Worm (Caenorhabditis elegans) whole organism, L2 larva: ENCODE data around the gene srx-33.

Experiments used
- F13H6.1 ChIP-seq: sonication (generic microtip); optimal IDR thresholded peaks from 2 replicates; lab custom pipeline; 2016; ENCODE audit warnings: missing genetic modification characterization, missing compliant biosample characterization
- R02D3.7 ChIP-seq: fragments of 150-350 bp; optimal IDR thresholded peaks from 2 replicates; lab custom pipeline; 2014; ENCODE audit warnings: missing biosample characterization, missing genetic modification characterization
- Y55F3AM.14 ChIP-seq: fragments of 200-800 bp; sonication (Bioruptor generic); optimal IDR thresholded peaks from 2 replicates; lab custom pipeline; 2018; ENCODE audit warnings: mild to moderate bottlenecking, missing genetic modification characterization, missing compliant biosample characterization
- ZK546.5 ChIP-seq: sonication (generic microtip); optimal IDR thresholded peaks from 2 replicates; lab custom pipeline; 2017; ENCODE audit warnings: missing biosample characterization, missing genetic modification characterization
- alr-1 ChIP-seq: fragments of 150-350 bp; optimal IDR thresholded peaks from 2 replicates; lab custom pipeline; 2014; ENCODE audit warnings: missing biosample characterization, missing genetic modification characterization
- aly-2 ChIP-seq: fragments of 150-350 bp; optimal IDR thresholded peaks from 2 replicates; lab custom pipeline; 2014; ENCODE audit warnings: missing biosample characterization, missing genetic modification characterization
- ama-1 ChIP-seq: fragments of 150-350 bp; optimal IDR thresholded peaks from 2 replicates; lab custom pipeline; 2018; ENCODE audit warnings: inconsistent platforms
- blmp-1 ChIP-seq: sonication (generic microtip); optimal IDR thresholded peaks from 2 replicates; lab custom pipeline; 2017; ENCODE audit warnings: missing genetic modification characterization, mild to moderate bottlenecking, missing compliant biosample characterization, antibody characterized with exemption, moderate library complexity; ENCODE audit not compliant: insufficient read depth
- ceh-82 ChIP-seq: fragments of 150-350 bp; optimal IDR thresholded peaks from 2 replicates; lab custom pipeline; 2014; ENCODE audit warnings: missing biosample characterization, missing genetic modification characterization
- crh-2 ChIP-seq: sonication (generic microtip); optimal IDR thresholded peaks from 2 replicates; lab custom pipeline; 2017; ENCODE audit warnings: missing biosample characterization, missing genetic modification characterization
- dmd-4 ChIP-seq: sonication (generic microtip); optimal IDR thresholded peaks from 2 replicates; lab custom pipeline; 2017; ENCODE audit warnings: missing biosample characterization, missing genetic modification characterization
- egl-27 ChIP-seq: sonication (generic microtip); optimal IDR thresholded peaks from 3 replicates; lab custom pipeline; 2017; ENCODE audit warnings: missing biosample characterization, missing genetic modification reagents, missing genetic modification characterization
- elt-1 ChIP-seq: fragments of 150-350 bp; optimal IDR thresholded peaks from 2 replicates; lab custom pipeline; 2014; ENCODE audit warnings: missing biosample characterization, missing genetic modification characterization
- elt-3 ChIP-seq: sonication (generic microtip); optimal IDR thresholded peaks from 2 replicates; lab custom pipeline; 2017; ENCODE audit warnings: missing biosample characterization, missing genetic modification characterization
- fos-1 ChIP-seq: fragments of 150-350 bp; optimal IDR thresholded peaks from 2 replicates; lab custom pipeline; 2014; ENCODE audit warnings: missing biosample characterization, missing genetic modification characterization
- lin-11 ChIP-seq: fragments of 150-350 bp; sonication (generic microtip); optimal IDR thresholded peaks from 2 replicates; lab custom pipeline; 2014; ENCODE audit warnings: missing biosample characterization, missing genetic modification characterization, inconsistent platforms, mixed read lengths
- lin-13 ChIP-seq: fragments of 150-350 bp; optimal IDR thresholded peaks from 2 replicates; lab custom pipeline; 2014; ENCODE audit warnings: missing biosample characterization, missing genetic modification reagents, missing genetic modification characterization
- lin-39 ChIP-seq: fragments of 150-350 bp; optimal IDR thresholded peaks from 2 replicates; lab custom pipeline; 2014; ENCODE audit warnings: missing biosample characterization, missing genetic modification reagents, missing genetic modification characterization
- lsy-2 ChIP-seq, 2 experiments: fragments of 150-350 bp in 1 of 2; sonication (generic microtip) in 1 of 2; optimal IDR thresholded peaks; 2 replicates each; lab custom pipeline; 2014 to 2017; ENCODE audit warnings: missing biosample characterization in 2 of 2, missing genetic modification characterization in 2 of 2
- mab-5 ChIP-seq: fragments of 150-350 bp; optimal IDR thresholded peaks from 2 replicates; lab custom pipeline; 2014; ENCODE audit warnings: missing biosample characterization, missing genetic modification characterization
- mbf-1 ChIP-seq: sonication (generic microtip); optimal IDR thresholded peaks from 2 replicates; lab custom pipeline; 2017; ENCODE audit warnings: missing biosample characterization, missing genetic modification characterization
- nhr-11 ChIP-seq: fragments of 150-350 bp; optimal IDR thresholded peaks from 2 replicates; lab custom pipeline; 2014; ENCODE audit warnings: missing biosample characterization, missing genetic modification characterization
- nhr-12 ChIP-seq: fragments of 150-350 bp; optimal IDR thresholded peaks from 2 replicates; lab custom pipeline; 2014; ENCODE audit warnings: missing biosample characterization, missing genetic modification characterization
- nhr-129 ChIP-seq: fragments of 150-350 bp; optimal IDR thresholded peaks from 2 replicates; lab custom pipeline; 2014; ENCODE audit warnings: missing biosample characterization, missing genetic modification characterization
- nhr-21 ChIP-seq: fragments of 150-350 bp; optimal IDR thresholded peaks from 2 replicates; lab custom pipeline; 2014; ENCODE audit warnings: missing biosample characterization, missing genetic modification characterization
- nhr-23 ChIP-seq: fragments of 150-350 bp; optimal IDR thresholded peaks from 2 replicates; lab custom pipeline; 2014; ENCODE audit warnings: missing biosample characterization, missing genetic modification reagents, missing genetic modification characterization
- nhr-237 ChIP-seq: fragments of 150-350 bp; optimal IDR thresholded peaks from 2 replicates; lab custom pipeline; 2014; ENCODE audit warnings: missing biosample characterization, missing genetic modification characterization
- nhr-25 ChIP-seq: fragments of 150-350 bp; sonication (generic microtip); optimal IDR thresholded peaks from 3 replicates; lab custom pipeline; 2014; ENCODE audit warnings: missing biosample characterization, missing genetic modification characterization
- nhr-77 ChIP-seq: fragments of 150-350 bp; optimal IDR thresholded peaks from 2 replicates; lab custom pipeline; 2014; ENCODE audit warnings: missing biosample characterization, missing genetic modification characterization
- peb-1 ChIP-seq: fragments of 150-350 bp; optimal IDR thresholded peaks from 2 replicates; lab custom pipeline; 2014; ENCODE audit warnings: missing biosample characterization, missing genetic modification characterization
- sem-4 ChIP-seq: fragments of 150-350 bp; optimal IDR thresholded peaks from 2 replicates; lab custom pipeline; 2014; ENCODE audit warnings: missing biosample characterization, missing genetic modification reagents, missing genetic modification characterization
- skn-1 ChIP-seq: sonication (generic microtip); optimal IDR thresholded peaks from 2 replicates; lab custom pipeline; 2017; ENCODE audit warnings: missing biosample characterization, missing genetic modification characterization
- sma-3 ChIP-seq: sonication (generic microtip); optimal IDR thresholded peaks from 2 replicates; lab custom pipeline; 2016; ENCODE audit warnings: missing genetic modification reagents, missing genetic modification characterization, missing compliant biosample characterization
- sma-9 ChIP-seq, 2 experiments: fragments of 150-350 bp in 1 of 2; sonication (generic microtip) in 1 of 2; optimal IDR thresholded peaks; 2 replicates each; lab custom pipeline; 2014 to 2016; ENCODE audit warnings: missing genetic modification characterization in 2 of 2, mild to moderate bottlenecking in 1 of 2, missing biosample characterization in 1 of 2, missing compliant biosample characterization in 1 of 2, missing genetic modification reagents in 1 of 2, moderate library complexity in 1 of 2
- snpc-4 ChIP-seq: fragments of 150-350 bp; optimal IDR thresholded peaks from 2 replicates; lab custom pipeline; 2014; ENCODE audit warnings: missing biosample characterization, missing genetic modification characterization
- unc-39 ChIP-seq: fragments of 150-350 bp; optimal IDR thresholded peaks from 2 replicates; lab custom pipeline; 2014; ENCODE audit warnings: missing biosample characterization, missing genetic modification characterization
- unc-55 ChIP-seq: fragments of 150-350 bp; sonication (generic microtip); optimal IDR thresholded peaks from 3 replicates; lab custom pipeline; 2014; ENCODE audit warnings: missing biosample characterization, missing genetic modification reagents, missing genetic modification characterization
- zag-1 ChIP-seq: fragments of 150-350 bp; optimal IDR thresholded peaks from 2 replicates; lab custom pipeline; 2014; ENCODE audit warnings: missing biosample characterization, missing genetic modification characterization
- ztf-1 ChIP-seq: fragments of 200-800 bp; sonication (Bioruptor generic); conservative IDR thresholded peaks from 2 replicates; pipeline ENCODE4 v1.3.6; 2022; ENCODE audit warnings: missing genetic modification characterization, missing compliant biosample characterization
- ztf-11 ChIP-seq: sonication (generic microtip); optimal IDR thresholded peaks from 2 replicates; lab custom pipeline; 2017; ENCODE audit warnings: missing biosample characterization, missing genetic modification characterization

Gene srx-33

ce11 chrV:7123979-7124378 lies 5.3 kb upstream of the srx-33 start:
- TF ChIP-seq Y55F3AM.14 (GFP tag; lab: Kevin White, UChicago): no peak
- no peak for TF ChIP-seq dmd-4 (tag; lab: Kevin White, UChicago)
- no peak for TF ChIP-seq snpc-4 (tag; lab: Kevin White, UChicago)
- TF ChIP-seq blmp-1 (tag; lab: Kevin White, UChicago): no peak
- no peak for TF ChIP-seq ZK546.5 (tag; lab: Kevin White, UChicago)
- TF ChIP-seq nhr-11: no peak
- no peak for TF ChIP-seq lin-11 (tag; lab: Kevin White, UChicago)
- no peak for TF ChIP-seq nhr-25 (tag; lab: Kevin White, UChicago)
- TF ChIP-seq lsy-2 (tag; optimal IDR thresholded peaks at IDR 0.05; lab: Kevin White, UChicago): no peak
- no peak for TF ChIP-seq lin-13 (GFP tag; lab: Kevin White, UChicago)
- TF ChIP-seq skn-1: no peak
- TF ChIP-seq nhr-77: no peak
- TF ChIP-seq alr-1 (tag; lab: Kevin White, UChicago): no peak
- TF ChIP-seq ztf-11 (tag; lab: Kevin White, UChicago): no peak
- TF ChIP-seq zag-1: no peak
- no peak for TF ChIP-seq sma-9 (GFP tag; optimal IDR thresholded peaks at IDR 0.05; lab: Kevin White, UChicago)
- TF ChIP-seq sma-9 (tag; optimal IDR thresholded peaks at IDR 0.05; lab: Kevin White, UChicago): no peak

DNA sequence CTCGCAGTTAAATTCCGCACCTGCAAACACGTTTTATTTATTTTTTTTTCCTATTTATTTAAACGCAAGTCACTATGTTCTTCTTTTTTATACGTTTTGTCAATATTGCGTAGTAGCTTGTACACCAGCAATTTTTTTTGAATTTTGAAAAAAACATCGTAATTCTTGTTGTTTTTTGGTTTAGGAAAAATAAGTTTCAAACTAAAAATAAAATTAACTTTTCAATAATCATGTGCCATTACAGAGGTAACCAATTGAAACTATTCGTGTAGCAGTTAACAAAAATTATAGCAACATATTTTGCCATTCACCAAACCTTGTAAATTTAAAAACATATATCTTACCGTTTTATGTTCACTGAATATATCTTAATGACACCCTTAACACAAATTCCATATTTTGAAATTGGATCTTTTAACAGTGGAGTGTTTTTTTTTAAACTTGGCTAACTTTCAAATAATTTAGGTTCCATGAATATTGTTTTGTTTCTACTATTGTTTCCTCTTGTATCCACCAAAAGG lies 4.6 kb upstream of the srx-33 start, which contains the start of gene lmd-5:
Gene lmd-5, plus strand, starts transcription at position 471 of the 521 bp plus-strand sequence.
- TF ChIP-seq lin-13 (GFP tag; lab: Kevin White, UChicago): no peak
- no peak for TF ChIP-seq aly-2 (tag; lab: Kevin White, UChicago)
- no peak for TF ChIP-seq sma-3 (GFP tag; lab: Kevin White, UChicago)
- no peak for TF ChIP-seq nhr-11
- no peak for TF ChIP-seq Y55F3AM.14 (GFP tag; lab: Kevin White, UChicago)
- TF ChIP-seq ztf-1 (GFP tag; lab: Robert Waterston, UW): no peak
- TF ChIP-seq peb-1 (tag; lab: Kevin White, UChicago): no peak
- no peak for TF ChIP-seq alr-1 (tag; lab: Kevin White, UChicago)
- no peak for TF ChIP-seq nhr-129 (tag; lab: Kevin White, UChicago)
- no peak for TF ChIP-seq sem-4 (tag; lab: Kevin White, UChicago)
- no peak for TF ChIP-seq ama-1 (lab: Kevin White, UChicago)
- TF ChIP-seq F13H6.1: no peak
- TF ChIP-seq unc-39 (tag; lab: Kevin White, UChicago): no peak
- TF ChIP-seq fos-1: no peak
- no peak for TF ChIP-seq ztf-11 (tag; lab: Kevin White, UChicago)

- TF ChIP-seq sma-9 (GFP tag; optimal IDR thresholded peaks at IDR 0.05; lab: Kevin White, UChicago) (no peak), sma-9 (tag; optimal IDR thresholded peaks at IDR 0.05; lab: Kevin White, UChicago) (no peak), R02D3.7 (tag; lab: Kevin White, UChicago) (no peak), crh-2 (no peak), ceh-82 (no peak), nhr-21 (tag; lab: Kevin White, UChicago) (no peak), elt-1 (tag; lab: Kevin White, UChicago) (no peak), nhr-12 (tag; lab: Kevin White, UChicago) (no peak), ama-1 (lab: Kevin White, UChicago) (no peak), unc-39 (tag; lab: Kevin White, UChicago) (no peak), nhr-237 (tag; lab: Kevin White, UChicago) (no peak), elt-3 (tag; lab: Kevin White, UChicago) (no peak), unc-55 (no peak)
- TF ChIP-seq, all 48 proteins: peak for 0
These were observed 1.5 kb upstream of the srx-33 start, which contains the start of gene srx-34 for ce11 chrV:7120168-7120567. srx-34 (minus strand) TSS chrV:7120268.

DNA sequence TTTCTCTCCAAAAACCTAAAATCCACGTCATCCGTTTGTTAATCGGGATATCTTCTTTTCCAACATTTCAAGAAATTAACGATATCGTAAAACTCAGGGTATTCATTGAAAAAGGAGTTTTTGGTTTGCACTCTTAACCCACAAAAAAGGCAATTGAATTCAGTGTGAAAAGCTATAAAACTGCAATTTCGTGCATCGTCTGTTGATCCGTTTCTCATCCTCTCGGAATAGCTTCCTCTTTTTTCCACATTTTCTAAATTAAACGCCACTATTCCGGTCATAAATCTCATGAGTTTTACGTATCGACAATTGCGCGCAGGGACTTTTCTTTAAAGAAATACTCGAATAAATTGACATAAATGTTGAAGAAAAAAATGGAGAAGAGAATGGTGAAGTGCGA lies 6.5 kb downstream of the srx-33 start:
- no peak for TF ChIP-seq nhr-77
- TF ChIP-seq nhr-23 (tag; lab: Kevin White, UChicago): no peak
- no peak for TF ChIP-seq nhr-12 (tag; lab: Kevin White, UChicago)
- no peak for TF ChIP-seq mbf-1 (tag; lab: Kevin White, UChicago)
- TF ChIP-seq egl-27 (tag; lab: Kevin White, UChicago): no peak
- no peak for TF ChIP-seq fos-1
- TF ChIP-seq crh-2: no peak
- TF ChIP-seq snpc-4 (tag; lab: Kevin White, UChicago): no peak
- no peak for TF ChIP-seq lsy-2 (tag; optimal IDR thresholded peaks at IDR 0.05; lab: Kevin White, UChicago)
- no peak for TF ChIP-seq mab-5
- TF ChIP-seq ztf-11 (tag; lab: Kevin White, UChicago): no peak
- no peak for TF ChIP-seq lin-39 (tag; lab: Kevin White, UChicago)
- no peak for TF ChIP-seq F13H6.1
